Worm (Caenorhabditis elegans) whole organism, L4/young adult: Measurements from ENCODE around the gene T15B7.8.

Source experiments
- W03F9.2 ChIP-seq: fragments of 150-350 bp; optimal IDR thresholded peaks from 2 replicates; lab custom pipeline; 2014; ENCODE audit warnings: missing biosample characterization, missing genetic modification characterization
- dao-5 ChIP-seq: sonication (generic microtip); optimal IDR thresholded peaks from 2 replicates; lab custom pipeline; 2016; ENCODE audit warnings: missing genotype, missing genetic modification characterization, moderate library complexity, missing compliant biosample characterization
- him-1 ChIP-seq: sonication (generic microtip); optimal IDR thresholded peaks from 2 replicates; lab custom pipeline; 2016; ENCODE audit warnings: missing genotype, missing genetic modification reagents, missing genetic modification characterization, missing compliant biosample characterization

ce11 chrV:6803992-6804391 is 17.6 kb upstream of the T15B7.8 start, which contains the start of gene dmsr-11:
- TF ChIP-seq him-1 (no peak), W03F9.2 (tag; lab: Kevin White, UChicago) (no peak), dao-5 (tag; lab: Kevin White, UChicago) (no peak)
